Worm (Caenorhabditis elegans): Measurements from ENCODE around the gene ulp-2.

ulp-2 gene

ce11 chrII:4986664-4987063 lies 27.0 kb upstream of the ulp-2 start:
- no peak for TF ChIP-seq nhr-179 (tag; optimal IDR thresholded peaks at IDR 0.05)
- no peak for TF ChIP-seq snpc-1.3 (tag; optimal IDR thresholded peaks at IDR 0.05; ENCODE audit: insufficient read depth)
- TF ChIP-seq madf-6 (GFP tag; IDR thresholded peaks at IDR 0.05) = no peak
- TF ChIP-seq F23B12.7 (tag; optimal IDR thresholded peaks at IDR 0.05; ENCODE audit: insufficient read depth) = no peak
- no peak for TF ChIP-seq ztf-6 (GFP tag; IDR thresholded peaks at IDR 0.05)
- no peak for TF ChIP-seq egl-18 (GFP tag; IDR thresholded peaks at IDR 0.05)
- no peak for TF ChIP-seq ekl-4 (GFP tag; IDR thresholded peaks at IDR 0.05)
- no peak for TF ChIP-seq let-607 (tag; optimal IDR thresholded peaks at IDR 0.05)
- no peak for TF ChIP-seq attf-6 (GFP tag; IDR thresholded peaks at IDR 0.05)
- TF ChIP-seq lin-40 (tag; optimal IDR thresholded peaks at IDR 0.05) = no peak
- TF ChIP-seq mel-28 (tag; optimal IDR thresholded peaks at IDR 0.05; ENCODE audit: borderline replicate concordance) = no peak
- TF ChIP-seq Y56A3A.18 (GFP tag; IDR thresholded peaks at IDR 0.05) = no peak
- no peak for TF ChIP-seq ztf-25 (GFP tag; IDR thresholded peaks at IDR 0.05)
- no peak for TF ChIP-seq lin-26 (GFP tag; IDR thresholded peaks at IDR 0.05)
- TF ChIP-seq K11D2.4 (GFP tag; IDR thresholded peaks at IDR 0.05) = no peak
- TF ChIP-seq die-1 (tag; optimal IDR thresholded peaks at IDR 0.05) = no peak
- no peak for TF ChIP-seq nfya-1 (tag; optimal IDR thresholded peaks at IDR 0.05; ENCODE audit: borderline replicate concordance, insufficient read depth)
- TF ChIP-seq tlf-1 (GFP tag; optimal IDR thresholded peaks at IDR 0.05) = no peak
- TF ChIP-seq sdz-38 (tag; optimal IDR thresholded peaks at IDR 0.05) = no peak
- TF ChIP-seq lsy-27 (tag; optimal IDR thresholded peaks at IDR 0.05; ENCODE audit: borderline replicate concordance, insufficient read depth) = no peak

- TF ChIP-seq B0336.3 (GFP tag; IDR thresholded peaks at IDR 0.05) = no peak
- no peak for TF ChIP-seq repo-1 (tag; optimal IDR thresholded peaks at IDR 0.05)
- no peak for TF ChIP-seq madf-6 (GFP tag; IDR thresholded peaks at IDR 0.05)
- TF ChIP-seq ceh-58 (GFP tag; IDR thresholded peaks at IDR 0.05) = no peak
- no peak for TF ChIP-seq bed-2 (GFP tag; IDR thresholded peaks at IDR 0.05)
- TF ChIP-seq Y56A3A.18 (GFP tag; IDR thresholded peaks at IDR 0.05) = no peak
- TF ChIP-seq rpc-1 (optimal IDR thresholded peaks at IDR 0.05) = no peak
- no peak for TF ChIP-seq rpc-1 (tag; optimal IDR thresholded peaks at IDR 0.05)
- TF ChIP-seq atf-7 (tag; optimal IDR thresholded peaks at IDR 0.05) = no peak
- no peak for TF ChIP-seq rcor-1 (GFP tag; IDR thresholded peaks at IDR 0.05)
- TF ChIP-seq snpc-3.4 (tag; optimal IDR thresholded peaks at IDR 0.05) = no peak
- TF ChIP-seq nhr-179 (tag; optimal IDR thresholded peaks at IDR 0.05) = no peak
- no peak for TF ChIP-seq sdz-38 (tag; optimal IDR thresholded peaks at IDR 0.05)
- TF ChIP-seq lsy-27 (tag; optimal IDR thresholded peaks at IDR 0.05; ENCODE audit: borderline replicate concordance, insufficient read depth) = no peak
- TF ChIP-seq Y53G8AR.9 (GFP tag; conservative IDR thresholded peaks at IDR 0.05) = no peak
- no peak for TF ChIP-seq lin-54 (GFP tag; optimal IDR thresholded peaks at IDR 0.05)
- TF ChIP-seq B0035.1 (tag; optimal IDR thresholded peaks at IDR 0.05) = no peak
- no peak for TF ChIP-seq F10E7.11 (tag; optimal IDR thresholded peaks at IDR 0.05)
- no peak for TF ChIP-seq unc-62 (GFP tag; optimal IDR thresholded peaks at IDR 0.05)
These were observed 26.4 kb upstream of the ulp-2 start for ce11 chrII:4985961-4986503.

- TF ChIP-seq B0035.1 (tag; optimal IDR thresholded peaks at IDR 0.05) (no peak), B0261.1 (tag; optimal IDR thresholded peaks at IDR 0.05) (no peak), nfya-2 (GFP tag; IDR thresholded peaks at IDR 0.05) (no peak), nfyb-1 (GFP tag; IDR thresholded peaks at IDR 0.05) (no peak)
These were observed 24.5 kb upstream of the ulp-2 start for ce11 chrII:4984151-4984550.
